Worm (Caenorhabditis elegans) whole organism, L1 larva: ENCODE data around the gene cor-1.
A peak's percentile ranks its signal among the peaks of the same experiment; 100 is the strongest.

Experiments
- ama-1 ChIP-seq: fragments of 150-350 bp; optimal IDR thresholded peaks from 2 replicates; lab custom pipeline; 2014
- blmp-1 ChIP-seq: fragments of 150-350 bp; optimal IDR thresholded peaks from 2 replicates; lab custom pipeline; 2014; ENCODE audit warnings: missing biosample characterization, missing genetic modification characterization
- ceh-8 ChIP-seq: fragments of 200-800 bp; sonication (Bioruptor generic); optimal IDR thresholded peaks from 2 replicates; lab custom pipeline; 2018; ENCODE audit warnings: mild to moderate bottlenecking, missing genetic modification characterization, moderate library complexity, missing compliant biosample characterization
- ceh-82 ChIP-seq, 3 experiments: fragments of 150-350 bp in 1 of 3; sonication (generic microtip) in 2 of 3; optimal IDR thresholded peaks; 2 replicates each; lab custom pipeline; 2014 to 2017; ENCODE audit warnings: missing biosample characterization in 3 of 3, missing genetic modification characterization in 3 of 3
- ceh-90 ChIP-seq: sonication (generic microtip); optimal IDR thresholded peaks from 2 replicates; lab custom pipeline; 2016; ENCODE audit warnings: missing genetic modification characterization, missing compliant biosample characterization
- ces-1 ChIP-seq: fragments of 150-350 bp; optimal IDR thresholded peaks from 2 replicates; lab custom pipeline; 2014; ENCODE audit warnings: missing biosample characterization, missing genetic modification reagents, missing genetic modification characterization
- dpl-1 ChIP-seq, 3 experiments: fragments of 150-350 bp in 2 of 3; sonication (generic microtip) in 1 of 3; optimal IDR thresholded peaks; 2 replicates each; lab custom pipeline; 2014 to 2017; ENCODE audit warnings: missing biosample characterization in 3 of 3, missing genetic modification characterization in 3 of 3, missing genetic modification reagents in 3 of 3
- dsc-1 ChIP-seq: sonication (generic microtip); optimal IDR thresholded peaks from 2 replicates; lab custom pipeline; 2016; ENCODE audit warnings: mild to moderate bottlenecking, missing genetic modification characterization, missing compliant biosample characterization
- efl-1 ChIP-seq, 4 experiments: fragments of 150-350 bp; optimal IDR thresholded peaks in 3 of 4; peaks in 1 of 4; 1 replicate in 1 of 4; 2 replicates in 3 of 4; lab custom pipeline; 2014; ENCODE audit warnings: missing biosample characterization in 2 of 4, missing genetic modification characterization in 2 of 4, missing genetic modification reagents in 2 of 4
- elt-2 ChIP-seq: sonication (generic microtip); optimal IDR thresholded peaks from 2 replicates; lab custom pipeline; 2016; ENCODE audit warnings: missing genetic modification characterization, mild to moderate bottlenecking, inconsistent platforms, missing compliant biosample characterization, missing genetic modification reagents
- elt-3 ChIP-seq, 6 experiments: fragments of 150-350 bp in 1 of 6; sonication (generic microtip); optimal IDR thresholded peaks; 2 replicates each; lab custom pipeline; 2017 to 2018; ENCODE audit warnings: missing biosample characterization in 6 of 6, missing genetic modification characterization in 6 of 6, inconsistent platforms in 1 of 6
- fkh-4 ChIP-seq: sonication (generic microtip); optimal IDR thresholded peaks from 2 replicates; lab custom pipeline; 2016; ENCODE audit warnings: missing compliant biosample characterization, missing genetic modification characterization, borderline replicate concordance
- fkh-8 ChIP-seq: sonication (generic microtip); optimal IDR thresholded peaks from 2 replicates; lab custom pipeline; 2016; ENCODE audit warnings: mild to moderate bottlenecking, missing genetic modification characterization, missing compliant biosample characterization
- grh-1 ChIP-seq: fragments of 200-800 bp; sonication (Bioruptor generic); IDR thresholded peaks from 2 replicates; pipeline ENCODE4 v1.3.6; 2022; ENCODE audit warnings: missing genetic modification reagents, missing genetic modification characterization, missing compliant biosample characterization
- isw-1 ChIP-seq: fragments of 200-800 bp; sonication (Bioruptor generic); IDR thresholded peaks from 2 replicates; pipeline ENCODE4 v1.3.6; 2022; ENCODE audit warnings: missing genetic modification characterization, missing compliant biosample characterization
- jun-1 ChIP-seq: fragments of 150-350 bp; optimal IDR thresholded peaks from 2 replicates; lab custom pipeline; 2014; ENCODE audit warnings: missing biosample characterization, missing genetic modification reagents, missing genetic modification characterization
- lin-35 ChIP-seq, 2 experiments: fragments of 150-350 bp; optimal IDR thresholded peaks; 2 replicates each; lab custom pipeline; 2014; ENCODE audit warnings: missing biosample characterization in 2 of 2, missing genetic modification characterization in 2 of 2, missing genetic modification reagents in 2 of 2
- lir-3 ChIP-seq: sonication (generic microtip); optimal IDR thresholded peaks from 2 replicates; lab custom pipeline; 2016; ENCODE audit warnings: mild to moderate bottlenecking, missing genetic modification characterization, moderate library complexity, missing compliant biosample characterization; ENCODE audit not compliant: poor library complexity
- mep-1 ChIP-seq: fragments of 150-350 bp; optimal IDR thresholded peaks from 2 replicates; lab custom pipeline; 2014; ENCODE audit warnings: missing biosample characterization, missing genetic modification characterization
- nhr-12 ChIP-seq: sonication (generic microtip); optimal IDR thresholded peaks from 2 replicates; lab custom pipeline; 2017; ENCODE audit warnings: missing biosample characterization, missing genetic modification characterization
- nhr-19 ChIP-seq: fragments of 200-800 bp; sonication (Bioruptor generic); conservative IDR thresholded peaks from 2 replicates; pipeline ENCODE4 v1.3.6; 2022; ENCODE audit warnings: missing genetic modification characterization, missing compliant biosample characterization
- nhr-20 ChIP-seq: sonication (generic microtip); optimal IDR thresholded peaks from 2 replicates; lab custom pipeline; 2016; ENCODE audit warnings: mild to moderate bottlenecking, missing genetic modification characterization, missing compliant biosample characterization
- nhr-237 ChIP-seq: fragments of 150-350 bp; optimal IDR thresholded peaks from 2 replicates; lab custom pipeline; 2014; ENCODE audit warnings: missing biosample characterization, missing genetic modification characterization
- nhr-47 ChIP-seq: sonication (generic microtip); optimal IDR thresholded peaks from 2 replicates; lab custom pipeline; 2016; ENCODE audit warnings: mild to moderate bottlenecking, missing genetic modification characterization, moderate library complexity, missing compliant biosample characterization
- nhr-71 ChIP-seq: sonication (generic microtip); optimal IDR thresholded peaks from 2 replicates; lab custom pipeline; 2016; ENCODE audit warnings: mild to moderate bottlenecking, missing genetic modification characterization, moderate library complexity, missing compliant biosample characterization
- nhr-84 ChIP-seq: sonication (generic microtip); optimal IDR thresholded peaks from 2 replicates; lab custom pipeline; 2017; ENCODE audit warnings: missing biosample characterization, missing genetic modification characterization
- snu-23 ChIP-seq: sonication (generic microtip); optimal IDR thresholded peaks from 2 replicates; lab custom pipeline; 2016; ENCODE audit warnings: missing genetic modification characterization, missing compliant biosample characterization
- sup-37 ChIP-seq: fragments of 200-800 bp; sonication (Bioruptor generic); optimal IDR thresholded peaks from 2 replicates; lab custom pipeline; 2018; ENCODE audit warnings: mild to moderate bottlenecking, missing genetic modification characterization, missing compliant biosample characterization
- tlp-1 ChIP-seq: fragments of 150-350 bp; optimal IDR thresholded peaks from 2 replicates; lab custom pipeline; 2014; ENCODE audit warnings: missing biosample characterization, missing genetic modification characterization
- unc-130 ChIP-seq: fragments of 150-350 bp; optimal IDR thresholded peaks from 2 replicates; lab custom pipeline; 2017; ENCODE audit warnings: missing biosample characterization, missing genetic modification characterization, inconsistent platforms
- xbp-1 ChIP-seq: sonication (generic microtip); optimal IDR thresholded peaks from 2 replicates; lab custom pipeline; 2016; ENCODE audit warnings: missing genetic modification characterization, missing compliant biosample characterization

cor-1 gene

ce11 chrIII:10253334-10253733 lies 4.4 kb downstream of the cor-1 start:
- TF ChIP-seq lir-3 (tag; lab: Kevin White, UChicago): no peak
- no peak for TF ChIP-seq nhr-12
- no peak for TF ChIP-seq blmp-1
- TF ChIP-seq nhr-20 (tag; lab: Kevin White, UChicago): no peak
- no peak for TF ChIP-seq efl-1 (optimal IDR thresholded peaks at IDR 0.05; lab: Kevin White, UChicago)
- peak in 1 of 2 experiments; percentile 20 for TF ChIP-seq efl-1 (GFP tag; optimal IDR thresholded peaks at IDR 0.05 in 1 of 2; lab: Kevin White, UChicago)
- TF ChIP-seq isw-1 (GFP tag; lab: Robert Waterston, UW): no peak
- no peak for TF ChIP-seq dsc-1

- no peak for TF ChIP-seq mep-1
- TF ChIP-seq elt-3 (tag; optimal IDR thresholded peaks at IDR 0.05; lab: Kevin White, UChicago): peak in 1 of 6 experiments; percentile 57
- peak; percentile 97 for TF ChIP-seq blmp-1
Observed at ce11 chrIII:10254583-10254982, 5.7 kb downstream of the cor-1 start, which contains the start of gene R01H10.4. R01H10.4 (plus strand) TSS chrIII:10254818.

- no peak for TF ChIP-seq grh-1 (GFP tag; lab: Robert Waterston, UW)
- no peak for TF ChIP-seq efl-1 (optimal IDR thresholded peaks at IDR 0.05; lab: Kevin White, UChicago)
- no peak for TF ChIP-seq efl-1 (GFP tag; optimal IDR thresholded peaks at IDR 0.05 in 1 of 2; lab: Kevin White, UChicago)
- no peak for TF ChIP-seq tlp-1
- no peak for TF ChIP-seq jun-1 (tag; lab: Kevin White, UChicago)
- TF ChIP-seq elt-2: no peak
- no peak for TF ChIP-seq ceh-82 (tag; optimal IDR thresholded peaks at IDR 0.05; lab: Kevin White, UChicago)
- no peak for TF ChIP-seq xbp-1 (tag; lab: Kevin White, UChicago)
- TF ChIP-seq snu-23 (GFP tag; lab: Kevin White, UChicago): no peak
- TF ChIP-seq fkh-4 (tag; lab: Kevin White, UChicago): no peak
- no peak for TF ChIP-seq ama-1
Observed at ce11 chrIII:10258641-10259040, 9.7 kb downstream of the cor-1 start, which contains the start of gene rip-1. rip-1 (minus strand) TSS chrIII:10258741.

DNA sequence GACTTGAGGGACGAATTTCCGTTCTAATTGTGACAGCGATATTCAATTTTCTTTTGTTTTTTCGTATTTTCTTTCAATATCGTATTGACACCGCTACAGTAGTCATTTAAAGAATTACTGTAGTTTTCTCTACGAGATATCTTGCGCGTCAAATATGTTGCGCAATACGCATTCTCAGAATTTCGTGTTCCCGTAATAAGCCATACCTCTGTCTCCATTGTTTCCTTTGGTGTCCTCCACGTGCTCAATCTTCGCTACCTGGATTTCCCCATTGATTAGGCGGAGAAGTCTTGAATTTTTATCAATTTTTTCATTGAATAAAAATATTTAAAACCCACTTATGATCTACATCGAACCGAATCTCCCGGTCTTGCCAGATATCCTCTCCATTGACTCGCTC lies 12.3 kb downstream of the cor-1 start:
- TF ChIP-seq nhr-84 (tag; lab: Kevin White, UChicago): no peak
- TF ChIP-seq ceh-90 (tag; lab: Kevin White, UChicago): no peak
- no peak for TF ChIP-seq ces-1 (GFP tag; lab: Kevin White, UChicago)
- TF ChIP-seq isw-1 (GFP tag; lab: Robert Waterston, UW): no peak
- no peak for TF ChIP-seq lin-35 (GFP tag; optimal IDR thresholded peaks at IDR 0.05; lab: Kevin White, UChicago)
- no peak for TF ChIP-seq ceh-8 (GFP tag; lab: Kevin White, UChicago)
- no peak for TF ChIP-seq unc-130 (tag; lab: Kevin White, UChicago)

DNA sequence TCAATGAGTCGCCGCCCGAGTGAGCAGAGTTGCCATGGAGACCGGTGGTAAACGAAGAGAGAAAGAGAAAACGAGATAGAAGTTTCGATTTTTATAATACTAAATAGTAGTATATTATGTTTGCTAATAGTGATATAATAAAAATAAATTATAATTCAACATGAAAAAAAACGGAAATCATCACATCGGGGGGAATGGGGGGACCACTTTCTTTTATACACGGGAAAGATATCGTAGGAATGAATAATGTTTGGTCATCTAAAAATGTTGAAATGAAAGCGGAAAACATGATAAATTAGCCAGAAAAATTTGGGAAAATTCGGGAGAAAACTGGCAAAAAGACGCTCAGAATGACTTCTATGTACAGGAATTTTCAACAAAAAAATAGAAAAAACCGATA lies 12.8 kb downstream of the cor-1 start, which contains the start of gene bbs-5:
Gene bbs-5 (minus strand): TSS at position 101 of the 400 bp plus-strand sequence.
- TF ChIP-seq dsc-1 (no peak), elt-2 (no peak), sup-37 (GFP tag; lab: Kevin White, UChicago) (no peak), fkh-8 (tag; lab: Kevin White, UChicago) (peak; percentile 39), nhr-237 (tag; lab: Kevin White, UChicago) (no peak)

ce11 chrIII:10266824-10267223 lies 17.9 kb downstream of the cor-1 start, which contains the start of gene inpp-4B:
inpp-4B (minus strand) TSS chrIII:10266877.
- TF ChIP-seq lin-35 (GFP tag; optimal IDR thresholded peaks at IDR 0.05; lab: Kevin White, UChicago): peak in 1 of 2 experiments; percentile 15
- peak; percentile 31; the same call in 1 of the 2 replicates for TF ChIP-seq isw-1 (GFP tag; lab: Robert Waterston, UW)
- TF ChIP-seq nhr-47 (tag; lab: Kevin White, UChicago): peak; percentile 16
- TF ChIP-seq nhr-19: 0 out of 2 replicates have a peak, but pooled peaks have one; percentile 13
- peak; percentile 6 to 10 for TF ChIP-seq efl-1 (optimal IDR thresholded peaks at IDR 0.05; lab: Kevin White, UChicago)
- TF ChIP-seq efl-1 (GFP tag; optimal IDR thresholded peaks at IDR 0.05 in 1 of 2; lab: Kevin White, UChicago): peak in 1 of 2 experiments; percentile 76
- TF ChIP-seq dpl-1 (GFP tag; optimal IDR thresholded peaks at IDR 0.05; lab: Kevin White, UChicago): peak in 1 of 3 experiments; percentile 2
- TF ChIP-seq nhr-71 (tag; lab: Kevin White, UChicago): peak; percentile 16
